Worm (Caenorhabditis elegans) whole organism, L1 larva: ENCODE data around the gene sre-26.

Source experiments
- C04F5.9 ChIP-seq: sonication (generic microtip); optimal IDR thresholded peaks from 2 replicates; lab custom pipeline; 2016; ENCODE audit warnings: missing genetic modification characterization, missing compliant biosample characterization
- F16B12.6 ChIP-seq: fragments of 150-350 bp; optimal IDR thresholded peaks from 2 replicates; lab custom pipeline; 2014; ENCODE audit warnings: missing biosample characterization, missing genetic modification characterization
- Y116A8C.19 ChIP-seq: sonication (generic microtip); optimal IDR thresholded peaks from 2 replicates; lab custom pipeline; 2016; ENCODE audit warnings: missing compliant biosample characterization, missing genetic modification characterization, borderline replicate concordance
- alr-1 ChIP-seq: fragments of 200-800 bp; sonication (Bioruptor generic); optimal IDR thresholded peaks from 2 replicates; lab custom pipeline; 2018; ENCODE audit warnings: borderline replicate concordance, mild to moderate bottlenecking, missing genetic modification characterization, missing compliant biosample characterization
- ama-1 ChIP-seq: fragments of 150-350 bp; optimal IDR thresholded peaks from 2 replicates; lab custom pipeline; 2014
- ceh-8 ChIP-seq: fragments of 200-800 bp; sonication (Bioruptor generic); optimal IDR thresholded peaks from 2 replicates; lab custom pipeline; 2018; ENCODE audit warnings: mild to moderate bottlenecking, missing genetic modification characterization, moderate library complexity, missing compliant biosample characterization
- ceh-90 ChIP-seq: sonication (generic microtip); optimal IDR thresholded peaks from 2 replicates; lab custom pipeline; 2016; ENCODE audit warnings: missing genetic modification characterization, missing compliant biosample characterization
- ces-1 ChIP-seq: fragments of 150-350 bp; optimal IDR thresholded peaks from 2 replicates; lab custom pipeline; 2014; ENCODE audit warnings: missing biosample characterization, missing genetic modification reagents, missing genetic modification characterization
- dpl-1 ChIP-seq, 3 experiments: fragments of 150-350 bp in 2 of 3; sonication (generic microtip) in 1 of 3; optimal IDR thresholded peaks; 2 replicates each; lab custom pipeline; 2014 to 2017; ENCODE audit warnings: missing biosample characterization in 3 of 3, missing genetic modification characterization in 3 of 3, missing genetic modification reagents in 3 of 3
- efl-3 ChIP-seq: fragments of 200-800 bp; sonication (Bioruptor generic); optimal IDR thresholded peaks from 2 replicates; lab custom pipeline; 2018; ENCODE audit warnings: mild to moderate bottlenecking, missing genetic modification characterization, missing compliant biosample characterization
- egl-27 ChIP-seq, 2 experiments: fragments of 150-350 bp in 1 of 2; sonication (generic microtip); optimal IDR thresholded peaks; 3 replicates each; lab custom pipeline; 2017 to 2018; ENCODE audit warnings: missing biosample characterization in 2 of 2, missing genetic modification characterization in 2 of 2, missing genetic modification reagents in 2 of 2
- ets-5 ChIP-seq: fragments of 200-800 bp; sonication (Bioruptor generic); IDR thresholded peaks from 2 replicates; pipeline ENCODE4 v1.3.6; 2022; ENCODE audit warnings: missing genetic modification characterization, missing compliant biosample characterization
- fkh-4 ChIP-seq: sonication (generic microtip); optimal IDR thresholded peaks from 2 replicates; lab custom pipeline; 2016; ENCODE audit warnings: missing compliant biosample characterization, missing genetic modification characterization, borderline replicate concordance
- fkh-8 ChIP-seq: sonication (generic microtip); optimal IDR thresholded peaks from 2 replicates; lab custom pipeline; 2016; ENCODE audit warnings: mild to moderate bottlenecking, missing genetic modification characterization, missing compliant biosample characterization
- fos-1 ChIP-seq: fragments of 150-350 bp; optimal IDR thresholded peaks from 2 replicates; lab custom pipeline; 2014; ENCODE audit warnings: missing biosample characterization, missing genetic modification characterization
- hlh-17 ChIP-seq: fragments of 200-800 bp; sonication (Bioruptor generic); optimal IDR thresholded peaks from 2 replicates; lab custom pipeline; 2018; ENCODE audit warnings: missing genetic modification characterization, mild to moderate bottlenecking, missing compliant biosample characterization, moderate library complexity, borderline replicate concordance
- lin-13 ChIP-seq: fragments of 150-350 bp; optimal IDR thresholded peaks from 2 replicates; lab custom pipeline; 2014; ENCODE audit warnings: missing biosample characterization, missing genetic modification reagents, missing genetic modification characterization
- lin-14 ChIP-seq: fragments of 200-800 bp; sonication (Bioruptor generic); optimal IDR thresholded peaks from 2 replicates; lab custom pipeline; 2018; ENCODE audit warnings: mild to moderate bottlenecking, missing genetic modification characterization, moderate library complexity, missing compliant biosample characterization
- lin-35 ChIP-seq, 2 experiments: fragments of 150-350 bp; optimal IDR thresholded peaks; 2 replicates each; lab custom pipeline; 2014; ENCODE audit warnings: missing biosample characterization in 2 of 2, missing genetic modification characterization in 2 of 2, missing genetic modification reagents in 2 of 2
- lin-39 ChIP-seq: fragments of 150-350 bp; optimal IDR thresholded peaks from 2 replicates; lab custom pipeline; 2014; ENCODE audit warnings: missing biosample characterization, missing genetic modification reagents, missing genetic modification characterization
- lsy-2 ChIP-seq, 2 experiments: fragments of 150-350 bp; optimal IDR thresholded peaks; 2 replicates each; lab custom pipeline; 2014; ENCODE audit warnings: missing biosample characterization in 2 of 2, missing genetic modification characterization in 2 of 2
- mab-9 ChIP-seq: fragments of 200-800 bp; sonication (Bioruptor generic); IDR thresholded peaks from 2 replicates; pipeline ENCODE4 v1.3.6; 2022; ENCODE audit warnings: missing genetic modification reagents, missing genetic modification characterization, missing compliant biosample characterization
- mef-2 ChIP-seq: fragments of 150-350 bp; optimal IDR thresholded peaks from 2 replicates; lab custom pipeline; 2014; ENCODE audit warnings: missing biosample characterization, missing genetic modification characterization
- mep-1 ChIP-seq: fragments of 150-350 bp; optimal IDR thresholded peaks from 2 replicates; lab custom pipeline; 2014; ENCODE audit warnings: missing biosample characterization, missing genetic modification characterization
- nhr-11 ChIP-seq: fragments of 150-350 bp; optimal IDR thresholded peaks from 2 replicates; lab custom pipeline; 2014; ENCODE audit warnings: missing biosample characterization, missing genetic modification characterization
- nhr-28 ChIP-seq: fragments of 150-350 bp; optimal IDR thresholded peaks from 2 replicates; lab custom pipeline; 2014; ENCODE audit warnings: missing biosample characterization, missing genetic modification characterization
- nhr-47 ChIP-seq: sonication (generic microtip); optimal IDR thresholded peaks from 2 replicates; lab custom pipeline; 2016; ENCODE audit warnings: mild to moderate bottlenecking, missing genetic modification characterization, moderate library complexity, missing compliant biosample characterization
- nhr-76 ChIP-seq: sonication (generic microtip); optimal IDR thresholded peaks from 2 replicates; lab custom pipeline; 2017; ENCODE audit warnings: missing biosample characterization, missing genetic modification characterization
- nhr-90 ChIP-seq: sonication (generic microtip); optimal IDR thresholded peaks from 2 replicates; lab custom pipeline; 2016; ENCODE audit warnings: mild to moderate bottlenecking, missing genetic modification characterization, missing compliant biosample characterization; ENCODE audit not compliant: poor library complexity
- pag-3 ChIP-seq: sonication (generic microtip); optimal IDR thresholded peaks from 2 replicates; lab custom pipeline; 2017; ENCODE audit warnings: missing genetic modification characterization, mild to moderate bottlenecking, missing compliant biosample characterization, antibody characterized with exemption, borderline replicate concordance; ENCODE audit not compliant: insufficient read depth
- skn-1 ChIP-seq: fragments of 150-350 bp; optimal IDR thresholded peaks from 2 replicates; lab custom pipeline; 2014; ENCODE audit warnings: missing biosample characterization, missing genetic modification characterization
- sptf-1 ChIP-seq: fragments of 150-350 bp; optimal IDR thresholded peaks from 2 replicates; lab custom pipeline; 2014; ENCODE audit warnings: missing biosample characterization, missing genetic modification characterization
- sup-37 ChIP-seq: fragments of 200-800 bp; sonication (Bioruptor generic); optimal IDR thresholded peaks from 2 replicates; lab custom pipeline; 2018; ENCODE audit warnings: mild to moderate bottlenecking, missing genetic modification characterization, missing compliant biosample characterization
- tlp-1 ChIP-seq: fragments of 150-350 bp; optimal IDR thresholded peaks from 2 replicates; lab custom pipeline; 2014; ENCODE audit warnings: missing biosample characterization, missing genetic modification characterization
- unc-130 ChIP-seq: fragments of 150-350 bp; optimal IDR thresholded peaks from 2 replicates; lab custom pipeline; 2017; ENCODE audit warnings: missing biosample characterization, missing genetic modification characterization, inconsistent platforms
- unc-30 ChIP-seq: sonication (generic microtip); optimal IDR thresholded peaks from 2 replicates; lab custom pipeline; 2017; ENCODE audit warnings: missing biosample characterization, missing genetic modification characterization
- xbp-1 ChIP-seq: sonication (generic microtip); optimal IDR thresholded peaks from 2 replicates; lab custom pipeline; 2016; ENCODE audit warnings: missing genetic modification characterization, missing compliant biosample characterization
- zag-1 ChIP-seq: fragments of 150-350 bp; optimal IDR thresholded peaks from 2 replicates; lab custom pipeline; 2014; ENCODE audit warnings: missing biosample characterization, missing genetic modification characterization
- zip-4 ChIP-seq: fragments of 200-800 bp; sonication (Bioruptor generic); optimal IDR thresholded peaks from 2 replicates; lab custom pipeline; 2018; ENCODE audit warnings: mild to moderate bottlenecking, missing genetic modification characterization, moderate library complexity, missing compliant biosample characterization
- ztf-4 ChIP-seq: fragments of 150-350 bp; optimal IDR thresholded peaks from 2 replicates; lab custom pipeline; 2014; ENCODE audit warnings: missing biosample characterization, missing genetic modification characterization

sre-26 gene

DNA sequence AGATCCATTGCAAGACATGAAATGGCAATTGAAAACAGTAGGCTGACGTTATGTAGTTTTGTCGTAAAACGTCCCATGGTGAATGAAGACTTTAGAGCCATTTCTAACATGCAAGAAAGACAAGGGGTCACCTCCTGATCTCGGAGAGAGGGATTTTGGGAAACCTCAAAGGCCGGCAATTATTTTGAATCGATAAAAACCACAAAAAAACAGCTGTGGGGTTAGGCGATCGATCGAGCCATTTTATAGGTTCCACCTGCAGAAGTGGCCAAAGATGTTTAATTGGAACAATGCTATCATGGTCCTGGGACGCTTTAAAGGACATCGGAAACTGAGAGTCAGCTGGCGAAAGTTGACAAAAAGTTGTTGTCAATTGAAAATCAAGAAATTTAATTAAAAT, 5.6 kb downstream of the sre-26 start, which contains the start of gene Y57A10C.11:
Gene Y57A10C.11 (minus strand): TSS at position 101 of the 400 bp plus-strand sequence.
- TF ChIP-seq tlp-1 (tag; lab: Kevin White, UChicago) (no peak), unc-130 (tag; lab: Kevin White, UChicago) (no peak), lin-13 (no peak), ama-1 (lab: Kevin White, UChicago) (no peak), nhr-76 (tag; lab: Kevin White, UChicago) (no peak), zip-4 (no peak), skn-1 (tag; lab: Kevin White, UChicago) (no peak), F16B12.6 (tag; lab: Kevin White, UChicago) (no peak), mab-9 (GFP tag; lab: Robert Waterston, UW) (no peak), Y116A8C.19 (tag; lab: Kevin White, UChicago) (no peak), lin-39 (tag; lab: Kevin White, UChicago) (no peak), nhr-90 (tag; lab: Kevin White, UChicago) (no peak), ets-5 (no peak), dpl-1 (GFP tag; optimal IDR thresholded peaks at IDR 0.05; lab: Kevin White, UChicago) (no peak), lsy-2 (tag; optimal IDR thresholded peaks at IDR 0.05; lab: Kevin White, UChicago) (no peak), ceh-8 (no peak), sptf-1 (tag; lab: Kevin White, UChicago) (no peak), nhr-28 (tag; lab: Kevin White, UChicago) (no peak)
- TF ChIP-seq, all 84 proteins: peak for 0

DNA sequence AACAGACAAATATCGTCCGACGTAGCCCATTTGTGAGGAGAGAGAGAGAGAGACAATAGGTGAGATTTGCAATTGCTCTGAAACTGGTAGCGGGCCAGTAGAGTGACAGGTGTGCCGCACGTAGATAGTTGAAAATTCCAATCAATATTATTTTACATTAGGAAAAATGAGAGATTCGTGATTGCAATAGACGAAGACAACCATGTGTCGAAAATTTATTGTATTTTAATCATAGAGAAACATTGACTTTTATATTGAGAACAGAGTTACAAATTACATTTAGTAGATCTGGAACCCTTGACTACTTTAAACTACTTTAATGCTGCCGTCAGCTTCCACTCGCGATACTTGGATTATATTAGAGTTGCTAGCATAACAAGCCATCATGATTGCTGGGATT, 8.0 kb downstream of the sre-26 start, which contains the start of gene Y57A10C.1:
Gene Y57A10C.1 (minus strand): TSS at position 101 of the 400 bp plus-strand sequence.
- TF ChIP-seq F16B12.6 (tag; lab: Kevin White, UChicago) (no peak), ztf-4 (tag; lab: Kevin White, UChicago) (no peak), nhr-47 (no peak), tlp-1 (tag; lab: Kevin White, UChicago) (no peak), mep-1 (no peak), lin-13 (no peak), fkh-4 (tag; lab: Kevin White, UChicago) (no peak), alr-1 (tag; lab: Kevin White, UChicago) (no peak), efl-3 (GFP tag; lab: Kevin White, UChicago) (no peak), xbp-1 (tag; lab: Kevin White, UChicago) (no peak), egl-27 (tag; optimal IDR thresholded peaks at IDR 0.05; lab: Kevin White, UChicago) (no peak), fkh-8 (tag; lab: Kevin White, UChicago) (no peak), pag-3 (tag; lab: Kevin White, UChicago) (no peak), hlh-17 (no peak), nhr-11 (no peak), ama-1 (lab: Kevin White, UChicago) (no peak)
- TF ChIP-seq, all 84 proteins: peak for 0

ce11 chrII:12410107-12410506, 10.3 kb downstream of the sre-26 start, which contains the start of gene F57G9.3:
Gene F57G9.3, minus strand, starts transcription at chrII:12410207.
- TF ChIP-seq fos-1 (tag; lab: Kevin White, UChicago) (no peak), lin-14 (GFP tag; lab: Kevin White, UChicago) (no peak), zag-1 (tag; lab: Kevin White, UChicago) (no peak), C04F5.9 (tag; lab: Kevin White, UChicago) (no peak)

- TF ChIP-seq ztf-4 (tag; lab: Kevin White, UChicago) = no peak
- no peak for TF ChIP-seq sup-37
- no peak for TF ChIP-seq ceh-8
- no peak for TF ChIP-seq dpl-1 (GFP tag; optimal IDR thresholded peaks at IDR 0.05; lab: Kevin White, UChicago)
- no peak for TF ChIP-seq fkh-4 (tag; lab: Kevin White, UChicago)
- no peak for TF ChIP-seq ceh-90 (tag; lab: Kevin White, UChicago)
- TF ChIP-seq unc-30 (tag; lab: Kevin White, UChicago) = no peak
- TF ChIP-seq lin-35 (GFP tag; optimal IDR thresholded peaks at IDR 0.05; lab: Kevin White, UChicago) = no peak
- TF ChIP-seq zip-4 = no peak
- no peak for TF ChIP-seq F16B12.6 (tag; lab: Kevin White, UChicago)
- TF ChIP-seq sptf-1 (tag; lab: Kevin White, UChicago) = no peak
- TF ChIP-seq mef-2 (tag; lab: Kevin White, UChicago) = no peak
- TF ChIP-seq Y116A8C.19 (tag; lab: Kevin White, UChicago) = no peak
- TF ChIP-seq ces-1 = no peak
Measured at ce11 chrII:12408717-12409116, 11.7 kb downstream of the sre-26 start, which contains the start of gene sre-31. Gene sre-31, minus strand, starts transcription at chrII:12408817.
